Worm (Caenorhabditis elegans) whole organism, L1 larva: Measurements from ENCODE around the gene trap-4.

ENCODE experiments used
- nhr-237 ChIP-seq: fragments of 150-350 bp; optimal IDR thresholded peaks from 2 replicates; lab custom pipeline; 2014; ENCODE audit warnings: missing biosample characterization, missing genetic modification characterization
- ztf-11 ChIP-seq, 2 experiments: sonication (generic microtip); optimal IDR thresholded peaks; 2 replicates each; lab custom pipeline; 2016 to 2017; ENCODE audit warnings: missing genetic modification characterization in 2 of 2, missing biosample characterization in 1 of 2, missing compliant biosample characterization in 1 of 2

DNA sequence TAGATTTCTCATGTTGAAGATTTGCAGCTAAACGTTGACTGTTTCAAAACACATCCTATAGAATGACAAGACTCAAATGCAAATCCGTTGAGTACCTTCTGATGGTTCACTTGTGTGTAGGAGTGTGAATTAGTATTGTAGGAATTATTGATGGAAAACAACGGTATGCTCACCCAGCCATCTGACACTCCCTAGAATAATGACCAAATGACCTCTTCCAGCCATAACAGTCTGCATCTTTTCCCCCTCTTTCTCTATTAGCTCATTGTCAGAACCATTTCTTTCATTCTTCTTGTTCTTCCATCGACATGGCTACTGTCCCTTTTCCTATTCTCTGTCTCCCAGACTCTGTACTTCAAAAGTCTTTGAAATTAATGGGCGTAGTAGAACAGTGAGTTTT, 11.9 kb upstream of the trap-4 start, which contains the start of gene fbxb-24:
- TF ChIP-seq nhr-237 (tag; lab: Kevin White, UChicago) (no peak), ztf-11 (tag; optimal IDR thresholded peaks at IDR 0.05; lab: Kevin White, UChicago) (no peak)
